Worm (Caenorhabditis elegans): ENCODE measurements around the gene vap-1.
A peak's percentile ranks its signal among the peaks of the same experiment; 100 is the strongest.

The vap-1 gene

ce11 chrX:17419813-17420584 lies 23.6 kb upstream of the vap-1 start (continued):
- TF ChIP-seq nhr-25 (tag; optimal IDR thresholded peaks at IDR 0.05; ENCODE audit: borderline replicate concordance, insufficient read depth) (peak; percentile 91), sdz-12 (GFP tag; optimal IDR thresholded peaks at IDR 0.05) (peak; percentile 5), ces-1 (GFP tag; optimal IDR thresholded peaks at IDR 0.05) (no peak), zag-1 (tag; optimal IDR thresholded peaks at IDR 0.05) (no peak), arid-1 (GFP tag; conservative IDR thresholded peaks at IDR 0.05) (no peak), cey-2 (tag; optimal IDR thresholded peaks at IDR 0.05; ENCODE audit: borderline replicate concordance, insufficient read depth) (no peak), daf-16 (GFP tag; optimal IDR thresholded peaks at IDR 0.05) (no peak), daf-16 (tag; optimal IDR thresholded peaks at IDR 0.05) (no peak), hlh-11 (tag; optimal IDR thresholded peaks at IDR 0.05) (peak; percentile 40), mdt-29 (GFP tag; IDR thresholded peaks at IDR 0.05) (peak; percentile 66; the same call in 1 of the 2 replicates), F49E8.2 (tag; optimal IDR thresholded peaks at IDR 0.05; ENCODE audit: borderline replicate concordance) (no peak), mes-2 (tag; optimal IDR thresholded peaks at IDR 0.05; ENCODE audit: poor library complexity, severe bottlenecking) (peak; percentile 39), daf-12 (tag; optimal IDR thresholded peaks at IDR 0.05) (no peak), egl-27 (tag; optimal IDR thresholded peaks at IDR 0.05) (no peak)

- no peak for TF ChIP-seq dmd-8 (GFP tag; IDR thresholded peaks at IDR 0.05)
- no peak for TF ChIP-seq cey-2 (tag; optimal IDR thresholded peaks at IDR 0.05; ENCODE audit: borderline replicate concordance, insufficient read depth)
- peak; percentile 17 for TF ChIP-seq aha-1 (tag)
- peak; percentile 16 for TF ChIP-seq hlh-30 (tag; optimal IDR thresholded peaks at IDR 0.05; ENCODE audit: insufficient read depth)
- peak; percentile 16 for TF ChIP-seq nhr-28 (tag; optimal IDR thresholded peaks at IDR 0.05)
- TF ChIP-seq dve-1 (tag; optimal IDR thresholded peaks at IDR 0.05; ENCODE audit: insufficient read depth) = no peak
Observed at ce11 chrX:17417505-17418004, 21.2 kb upstream of the vap-1 start.

- TF ChIP-seq lin-29 (GFP tag; IDR thresholded peaks at IDR 0.05) (no peak), attf-4 (tag; optimal IDR thresholded peaks at IDR 0.05) (no peak), F26F4.8 (GFP tag; conservative IDR thresholded peaks at IDR 0.05) (no peak), mep-1 (tag; optimal IDR thresholded peaks at IDR 0.05) (no peak), set-16 (GFP tag; IDR thresholded peaks at IDR 0.05) (no peak), daf-8 (GFP tag; IDR thresholded peaks at IDR 0.05) (no peak), Y75B8A.6 (GFP tag; IDR thresholded peaks at IDR 0.05) (no peak), daf-19 (GFP tag; conservative IDR thresholded peaks at IDR 0.05) (no peak)
Observed at ce11 chrX:17413868-17414267, 17.5 kb upstream of the vap-1 start, which contains the start of gene crb-1. crb-1 (minus strand) TSS chrX:17414014.

DNA sequence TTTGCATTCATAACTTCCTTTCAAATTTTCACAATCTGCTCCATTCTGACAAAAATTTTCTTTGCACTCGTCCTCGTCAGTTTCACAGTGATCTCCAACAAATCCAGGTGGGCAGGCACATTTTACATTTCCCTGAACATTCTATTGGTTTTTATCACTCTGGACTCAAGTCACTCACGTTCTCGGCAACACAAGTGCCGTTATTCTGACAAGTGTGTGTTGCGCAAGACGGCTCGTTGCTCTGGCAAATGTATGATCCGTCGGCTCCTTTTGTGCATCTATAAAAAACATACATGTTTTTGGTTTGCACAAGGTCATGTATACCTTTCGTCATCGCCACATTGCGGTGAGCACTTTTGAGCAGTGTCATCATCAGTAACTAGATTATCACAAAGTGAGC lies 16.3 kb upstream of the vap-1 start:
- TF ChIP-seq ceh-32 (tag; optimal IDR thresholded peaks at IDR 0.05; ENCODE audit: poor library complexity) (no peak), unc-62 (GFP tag; optimal IDR thresholded peaks at IDR 0.05 in 1 of 2) (peak in 1 of 2 experiments; percentile 10), unc-62 (tag; optimal IDR thresholded peaks at IDR 0.05) (no peak), ama-1 (optimal IDR thresholded peaks at IDR 0.05) (no peak), unc-39 (tag; optimal IDR thresholded peaks at IDR 0.05) (no peak), dmd-9 (GFP tag; IDR thresholded peaks at IDR 0.05) (no peak)

DNA sequence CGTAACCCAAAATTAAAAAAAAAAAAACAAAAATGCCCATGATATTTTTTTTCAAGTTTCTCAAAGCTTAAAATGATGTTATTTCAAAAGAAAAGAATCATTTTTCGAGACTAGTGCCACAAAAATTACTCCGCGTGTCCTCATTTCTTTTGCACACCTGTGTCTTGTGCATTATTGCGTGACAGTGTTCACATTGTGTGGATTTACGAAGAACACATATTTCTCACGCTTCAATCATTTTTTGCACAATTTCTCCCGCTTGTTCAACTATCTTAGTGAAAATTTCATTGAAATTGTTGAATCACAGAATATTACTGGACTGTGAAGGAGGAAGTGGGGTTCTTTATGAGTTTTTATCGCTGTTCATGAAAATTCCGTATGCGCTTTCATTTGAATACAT lies 12.5 kb upstream of the vap-1 start:
- TF ChIP-seq ceh-32 (tag; optimal IDR thresholded peaks at IDR 0.05; ENCODE audit: poor library complexity) (no peak), ZK337.2 (GFP tag; IDR thresholded peaks at IDR 0.05) (no peak), attf-4 (tag; optimal IDR thresholded peaks at IDR 0.05) (no peak), madf-5 (GFP tag; IDR thresholded peaks at IDR 0.05) (no peak), nhr-11 (tag; optimal IDR thresholded peaks at IDR 0.05) (no peak), mes-2 (tag; optimal IDR thresholded peaks at IDR 0.05; ENCODE audit: poor library complexity, severe bottlenecking) (peak; percentile 7), dmd-8 (GFP tag; IDR thresholded peaks at IDR 0.05) (no peak), spr-3 (GFP tag; optimal IDR thresholded peaks at IDR 0.05) (no peak), mdl-1 (tag; optimal IDR thresholded peaks at IDR 0.05) (no peak), ZK546.5 (tag; optimal IDR thresholded peaks at IDR 0.05) (no peak), skn-1 (tag; optimal IDR thresholded peaks at IDR 0.05) (no peak), rbr-2 (tag; optimal IDR thresholded peaks at IDR 0.05) (no peak), gei-8 (GFP tag; optimal IDR thresholded peaks at IDR 0.05) (no peak), Y5F2A.4 (GFP tag; optimal IDR thresholded peaks at IDR 0.05) (no peak), hlh-11 (tag; optimal IDR thresholded peaks at IDR 0.05) (no peak)
